Worm (Caenorhabditis elegans) whole organism, L3 larva: ENCODE measurements around the gene mek-1.

Source experiments
- ZK546.5 ChIP-seq: sonication (generic microtip); optimal IDR thresholded peaks from 2 replicates; lab custom pipeline; 2017; ENCODE audit warnings: missing biosample characterization, missing genetic modification characterization
- aly-2 ChIP-seq: fragments of 150-350 bp; optimal IDR thresholded peaks from 2 replicates; lab custom pipeline; 2014; ENCODE audit warnings: missing biosample characterization, missing genetic modification characterization
- ceh-16 ChIP-seq: sonication (generic microtip); optimal IDR thresholded peaks from 2 replicates; lab custom pipeline; 2017; ENCODE audit warnings: missing biosample characterization, missing genetic modification characterization
- elt-2 ChIP-seq: sonication (generic microtip); optimal IDR thresholded peaks from 2 replicates; lab custom pipeline; 2016; ENCODE audit warnings: missing genetic modification reagents, mild to moderate bottlenecking, missing genetic modification characterization, missing compliant biosample characterization
- mdl-1 ChIP-seq: fragments of 150-350 bp; optimal IDR thresholded peaks from 2 replicates; lab custom pipeline; 2014; ENCODE audit warnings: missing biosample characterization, missing genetic modification characterization
- nfya-1 ChIP-seq: sonication (generic microtip); optimal IDR thresholded peaks from 2 replicates; lab custom pipeline; 2017; ENCODE audit warnings: missing genetic modification characterization, mild to moderate bottlenecking, missing compliant biosample characterization, antibody characterized with exemption, moderate library complexity; ENCODE audit not compliant: insufficient read depth
- nhr-11 ChIP-seq: fragments of 150-350 bp; optimal IDR thresholded peaks from 2 replicates; lab custom pipeline; 2014; ENCODE audit warnings: missing biosample characterization, missing genetic modification characterization
- nhr-28 ChIP-seq: fragments of 150-350 bp; optimal IDR thresholded peaks from 2 replicates; lab custom pipeline; 2014; ENCODE audit warnings: missing biosample characterization, missing genetic modification characterization
- nhr-76 ChIP-seq: fragments of 150-350 bp; sonication (generic microtip); optimal IDR thresholded peaks from 5 replicates; lab custom pipeline; 2014; ENCODE audit warnings: missing biosample characterization, missing genetic modification characterization
- pha-4 ChIP-seq: fragments of 150-350 bp; optimal IDR thresholded peaks from 2 replicates; lab custom pipeline; 2014; ENCODE audit warnings: missing biosample characterization, missing genetic modification reagents, missing genetic modification characterization
- skn-1 ChIP-seq: fragments of 150-350 bp; optimal IDR thresholded peaks from 2 replicates; lab custom pipeline; 2014; ENCODE audit warnings: missing biosample characterization, missing genetic modification characterization
- unc-62 ChIP-seq: fragments of 150-350 bp; sonication (generic microtip); optimal IDR thresholded peaks from 4 replicates; lab custom pipeline; 2014; ENCODE audit warnings: missing biosample characterization, missing genetic modification reagents, missing genetic modification characterization
- zag-1 ChIP-seq: fragments of 150-350 bp; optimal IDR thresholded peaks from 2 replicates; lab custom pipeline; 2014; ENCODE audit warnings: missing biosample characterization, missing genetic modification characterization
- ztf-11 ChIP-seq: fragments of 150-350 bp; optimal IDR thresholded peaks from 2 replicates; lab custom pipeline; 2014; ENCODE audit warnings: missing biosample characterization, missing genetic modification characterization

ce11 chrX:7480756-7481155, 1.7 kb downstream of the mek-1 start, which contains the start of gene F48E3.9:
- TF ChIP-seq unc-62 (GFP tag; lab: Kevin White, UChicago) (no peak), mdl-1 (tag; lab: Kevin White, UChicago) (no peak), elt-2 (tag; lab: Kevin White, UChicago) (no peak), nfya-1 (tag; lab: Kevin White, UChicago) (no peak), ZK546.5 (tag; lab: Kevin White, UChicago) (no peak), aly-2 (tag; lab: Kevin White, UChicago) (no peak), nhr-76 (tag; lab: Kevin White, UChicago) (no peak), skn-1 (tag; lab: Kevin White, UChicago) (no peak), nhr-28 (tag; lab: Kevin White, UChicago) (no peak), nhr-11 (tag; lab: Kevin White, UChicago) (no peak), pha-4 (tag; lab: Kevin White, UChicago) (no peak), ztf-11 (no peak), ceh-16 (tag; lab: Kevin White, UChicago) (no peak), zag-1 (tag; lab: Kevin White, UChicago) (no peak)
